Fruit fly (Drosophila melanogaster) whole organism, embryonic: ENCODE results near the gene CG12998.

Experiments used
- Antp ChIP-seq: fragments of 200-800 bp; sonication (Bioruptor generic); optimal IDR thresholded peaks from 3 replicates; lab custom pipeline; 2016; ENCODE audit warnings: missing biosample characterization, missing genetic modification characterization
- CG11085 ChIP-seq: fragments of 200-800 bp; sonication (Bioruptor generic); IDR thresholded peaks from 2 replicates; pipeline ENCODE4 v1.3.6; 2022; ENCODE audit warnings: missing biosample characterization, missing genetic modification characterization
- CG11560 ChIP-seq: fragments of 200-800 bp; sonication (Bioruptor generic); IDR thresholded peaks from 3 replicates; pipeline ENCODE4 v1.3.6; 2022; ENCODE audit warnings: missing biosample characterization, missing genetic modification characterization
- CG11696 ChIP-seq: fragments of 200-800 bp; sonication (Bioruptor generic); IDR thresholded peaks from 2 replicates; pipeline ENCODE4 v1.3.6; 2022; ENCODE audit warnings: missing biosample characterization, missing genetic modification characterization
- CG12155 ChIP-seq: fragments of 200-800 bp; sonication (Bioruptor generic); optimal IDR thresholded peaks from 3 replicates; lab custom pipeline; 2016; ENCODE audit warnings: missing biosample characterization, missing genetic modification characterization
- CG12219 ChIP-seq: fragments of 200-800 bp; sonication (Bioruptor generic); optimal IDR thresholded peaks from 3 replicates; lab custom pipeline; 2018; ENCODE audit warnings: missing biosample characterization, mild to moderate bottlenecking, missing genetic modification characterization
- CG14014 ChIP-seq: fragments of 200-800 bp; sonication (Bioruptor generic); IDR thresholded peaks from 2 replicates; pipeline ENCODE4 v1.3.6; 2022; ENCODE audit warnings: missing biosample characterization, missing genetic modification characterization
- CG14860 ChIP-seq: fragments of 200-800 bp; sonication (Bioruptor generic); IDR thresholded peaks from 3 replicates; pipeline ENCODE4 v1.3.6; 2022; ENCODE audit warnings: missing biosample characterization, missing genetic modification characterization; ENCODE audit not compliant: partially characterized antibody
- CG1647 ChIP-seq: fragments of 200-800 bp; sonication (Bioruptor generic); optimal IDR thresholded peaks from 3 replicates; lab custom pipeline; 2016; ENCODE audit warnings: missing biosample characterization, missing genetic modification characterization
- CG16863 ChIP-seq: fragments of 200-800 bp; sonication (Bioruptor generic); optimal IDR thresholded peaks from 3 replicates; lab custom pipeline; 2016; ENCODE audit warnings: missing biosample characterization, missing genetic modification characterization
- CG17328 ChIP-seq: fragments of 200-800 bp; sonication (Bioruptor generic); IDR thresholded peaks from 2 replicates; pipeline ENCODE4 v1.3.6; 2022; ENCODE audit warnings: missing biosample characterization, missing genetic modification characterization
- CG17361 ChIP-seq: fragments of 200-800 bp; sonication (Bioruptor generic); IDR thresholded peaks from 3 replicates; pipeline ENCODE4 v1.3.6; 2022; ENCODE audit warnings: missing biosample characterization, missing genetic modification characterization
- CG17802 ChIP-seq: fragments of 200-800 bp; sonication (Bioruptor generic); optimal IDR thresholded peaks from 2 replicates; lab custom pipeline; 2018; ENCODE audit warnings: missing biosample characterization, mild to moderate bottlenecking, missing genetic modification characterization, moderate library complexity
- CG17829 ChIP-seq: fragments of 200-800 bp; optimal IDR thresholded peaks from 2 replicates; lab custom pipeline; 2019; ENCODE audit warnings: missing biosample characterization, mild to moderate bottlenecking, missing genetic modification characterization, moderate library complexity
- CG17912 ChIP-seq: fragments of 200-800 bp; sonication (Bioruptor generic); optimal IDR thresholded peaks from 2 replicates; lab custom pipeline; 2018; ENCODE audit warnings: missing biosample characterization, mild to moderate bottlenecking, missing genetic modification characterization
- CG30431 ChIP-seq: fragments of 200-800 bp; sonication (Bioruptor generic); optimal IDR thresholded peaks from 2 replicates; lab custom pipeline; 2017; ENCODE audit warnings: missing biosample characterization, missing genetic modification characterization
- CG31224 ChIP-seq: fragments of 200-800 bp; sonication (Bioruptor generic); IDR thresholded peaks from 2 replicates; pipeline ENCODE4 v1.3.6; 2022; ENCODE audit warnings: missing biosample characterization, missing genetic modification characterization
- CG31441 ChIP-seq: fragments of 200-800 bp; sonication (Bioruptor generic); IDR thresholded peaks from 2 replicates; pipeline ENCODE4 v1.3.6; 2022; ENCODE audit warnings: missing biosample characterization, missing genetic modification characterization
- CG32767 ChIP-seq: fragments of 200-800 bp; sonication (Bioruptor generic); IDR thresholded peaks from 2 replicates; pipeline ENCODE4 v1.3.6; 2022; ENCODE audit warnings: missing biosample characterization, missing genetic modification characterization
- CG43689 ChIP-seq: fragments of 200-800 bp; sonication (Bioruptor generic); IDR thresholded peaks from 2 replicates; pipeline ENCODE4 v1.3.6; 2022; ENCODE audit warnings: missing biosample characterization, missing genetic modification characterization
- CG7372 ChIP-seq: fragments of 200-800 bp; sonication (Bioruptor generic); IDR thresholded peaks from 2 replicates; pipeline ENCODE4 v1.3.6; 2022; ENCODE audit warnings: missing biosample characterization, missing genetic modification characterization
- CG8281 ChIP-seq: fragments of 200-800 bp; sonication (Bioruptor generic); optimal IDR thresholded peaks from 2 replicates; lab custom pipeline; 2018; ENCODE audit warnings: missing biosample characterization, mild to moderate bottlenecking, missing genetic modification characterization, moderate library complexity
- CG8359 ChIP-seq: fragments of 200-800 bp; sonication (Bioruptor generic); optimal IDR thresholded peaks from 2 replicates; lab custom pipeline; 2017; ENCODE audit warnings: missing biosample characterization, mild to moderate bottlenecking, missing genetic modification characterization, borderline replicate concordance
- CTCF ChIP-seq: fragments of 200-800 bp; sonication (Bioruptor generic); optimal IDR thresholded peaks from 2 replicates; lab custom pipeline; 2017; ENCODE audit warnings: missing biosample characterization, mild to moderate bottlenecking, missing genetic modification characterization, moderate library complexity
- Doc3 ChIP-seq: fragments of 200-800 bp; sonication (Bioruptor generic); IDR thresholded peaks from 3 replicates; pipeline ENCODE4 v1.3.6; 2022; ENCODE audit warnings: missing biosample characterization, missing genetic modification characterization; ENCODE audit not compliant: partially characterized antibody
- HLHmδ ChIP-seq: fragments of 200-800 bp; sonication (Bioruptor generic); optimal IDR thresholded peaks from 2 replicates; lab custom pipeline; 2018; ENCODE audit warnings: missing biosample characterization, mild to moderate bottlenecking, missing genetic modification characterization, moderate library complexity
- HmgD ChIP-seq: fragments of 200-800 bp; sonication (Bioruptor generic); optimal IDR thresholded peaks from 3 replicates; lab custom pipeline; 2016; ENCODE audit warnings: missing biosample characterization, missing genetic modification characterization
- Kr ChIP-seq: fragments of 200-800 bp; sonication (Bioruptor generic); optimal IDR thresholded peaks from 2 replicates; lab custom pipeline; 2017; ENCODE audit warnings: missing biosample characterization, mild to moderate bottlenecking, missing genetic modification characterization
- MESR4 ChIP-seq: fragments of 200-800 bp; sonication (Bioruptor generic); optimal IDR thresholded peaks from 2 replicates; lab custom pipeline; 2018; ENCODE audit warnings: missing biosample characterization, mild to moderate bottlenecking, missing genetic modification characterization, moderate library complexity
- Sox102F ChIP-seq: fragments of 200-800 bp; sonication (Bioruptor generic); optimal IDR thresholded peaks from 2 replicates; lab custom pipeline; 2018; ENCODE audit warnings: missing biosample characterization, mild to moderate bottlenecking, missing genetic modification characterization, moderate library complexity
- Sry-β ChIP-seq: fragments of 200-800 bp; sonication (Bioruptor generic); optimal IDR thresholded peaks from 2 replicates; lab custom pipeline; 2018; ENCODE audit warnings: missing biosample characterization, mild to moderate bottlenecking, missing genetic modification characterization, moderate library complexity
- aop ChIP-seq: fragments of 200-800 bp; sonication (Bioruptor generic); IDR thresholded peaks from 2 replicates; pipeline ENCODE4 v1.3.6; 2022; ENCODE audit warnings: missing biosample characterization, missing genetic modification characterization
- ash1 ChIP-seq: fragments of 200-800 bp; sonication (Bioruptor generic); optimal IDR thresholded peaks from 2 replicates; lab custom pipeline; 2018; ENCODE audit warnings: missing biosample characterization, mild to moderate bottlenecking, missing genetic modification characterization
- bowl ChIP-seq: fragments of 200-800 bp; sonication (Bioruptor generic); IDR thresholded peaks from 2 replicates; pipeline ENCODE4 v1.3.6; 2022; ENCODE audit warnings: missing biosample characterization, missing genetic modification characterization
- bsh ChIP-seq, 2 experiments: fragments of 200-800 bp; sonication (Bioruptor generic); optimal IDR thresholded peaks; 2 replicates each; lab custom pipeline; 2017 to 2018; ENCODE audit warnings: mild to moderate bottlenecking in 2 of 2, missing biosample characterization in 2 of 2, missing genetic modification characterization in 2 of 2, moderate library complexity in 1 of 2
- danr ChIP-seq: fragments of 200-800 bp; sonication (Bioruptor generic); IDR thresholded peaks from 2 replicates; pipeline ENCODE4 v1.3.6; 2022; ENCODE audit warnings: missing biosample characterization, missing genetic modification characterization
- dpn ChIP-seq, 2 experiments: fragments of 200-800 bp; sonication (Bioruptor generic); optimal IDR thresholded peaks; 3 replicates each; lab custom pipeline; 2016; ENCODE audit warnings: missing biosample characterization in 2 of 2, missing genetic modification characterization in 2 of 2
- dysf ChIP-seq: fragments of 200-800 bp; sonication (Bioruptor generic); IDR thresholded peaks from 3 replicates; pipeline ENCODE4 v1.3.6; 2022; ENCODE audit warnings: missing biosample characterization, missing genetic modification characterization
- ewg ChIP-seq: fragments of 200-800 bp; sonication (Bioruptor generic); optimal IDR thresholded peaks from 3 replicates; lab custom pipeline; 2017; ENCODE audit warnings: mild to moderate bottlenecking, missing biosample characterization, missing genetic modification reagents, missing genetic modification characterization
- grn ChIP-seq: fragments of 200-800 bp; sonication (Bioruptor generic); optimal IDR thresholded peaks from 3 replicates; lab custom pipeline; 2017; ENCODE audit warnings: missing biosample characterization, missing genetic modification characterization
- ham ChIP-seq: fragments of 200-800 bp; sonication (Bioruptor generic); IDR thresholded peaks from 2 replicates; pipeline ENCODE4 v1.3.6; 2022; ENCODE audit warnings: missing biosample characterization, missing genetic modification characterization
- klu ChIP-seq: fragments of 200-800 bp; sonication (Bioruptor generic); IDR thresholded peaks from 2 replicates; pipeline ENCODE4 v1.3.6; 2022; ENCODE audit warnings: missing biosample characterization, missing genetic modification characterization
- lab ChIP-seq: fragments of 200-800 bp; sonication (Bioruptor generic); optimal IDR thresholded peaks from 3 replicates; lab custom pipeline; 2017; ENCODE audit warnings: missing biosample characterization, missing genetic modification characterization, mild to moderate bottlenecking, moderate library complexity, missing genetic modification reagents
- luna ChIP-seq: fragments of 200-800 bp; sonication (Bioruptor generic); optimal IDR thresholded peaks from 2 replicates; lab custom pipeline; 2016; ENCODE audit warnings: missing biosample characterization, missing genetic modification characterization
- pb ChIP-seq: fragments of 200-800 bp; sonication (Bioruptor generic); optimal IDR thresholded peaks from 3 replicates; lab custom pipeline; 2016; ENCODE audit warnings: missing biosample characterization, missing genetic modification characterization
- run ChIP-seq: fragments of 200-800 bp; sonication (Bioruptor generic); optimal IDR thresholded peaks from 3 replicates; lab custom pipeline; 2018; ENCODE audit warnings: missing biosample characterization, mild to moderate bottlenecking, missing genetic modification characterization
- sens-2 ChIP-seq: fragments of 200-800 bp; sonication (Bioruptor generic); IDR thresholded peaks from 2 replicates; pipeline ENCODE4 v1.3.6; 2022; ENCODE audit warnings: missing biosample characterization, missing genetic modification characterization
- shn ChIP-seq: fragments of 200-800 bp; sonication (Bioruptor generic); optimal IDR thresholded peaks from 3 replicates; lab custom pipeline; 2016; ENCODE audit warnings: missing biosample characterization, missing genetic modification characterization
- tio ChIP-seq: fragments of 200-800 bp; sonication (Bioruptor generic); optimal IDR thresholded peaks from 2 replicates; lab custom pipeline; 2017; ENCODE audit warnings: missing biosample characterization, missing genetic modification characterization, inconsistent platforms
- trh ChIP-seq: fragments of 200-800 bp; sonication (Bioruptor generic); optimal IDR thresholded peaks from 2 replicates; lab custom pipeline; 2016; ENCODE audit warnings: missing biosample characterization, missing genetic modification characterization
- zf30C ChIP-seq: fragments of 200-800 bp; sonication (Bioruptor generic); optimal IDR thresholded peaks from 3 replicates; lab custom pipeline; 2018; ENCODE audit warnings: missing biosample characterization, mild to moderate bottlenecking, missing genetic modification characterization
- zfh2 ChIP-seq: fragments of 200-800 bp; sonication (Bioruptor generic); optimal IDR thresholded peaks from 2 replicates; lab custom pipeline; 2016; ENCODE audit warnings: missing biosample characterization, missing genetic modification characterization

CG12998 gene

dm6 chrX:17176542-17176941 is 41.9 kb upstream of the CG12998 start (continued):
- TF ChIP-seq CG1647 (GFP tag; lab: Kevin White, UChicago) (no peak), tio (GFP tag; lab: Kevin White, UChicago) (peak; percentile 43), CG8359 (GFP tag; lab: Kevin White, UChicago) (no peak), CG14860 (GFP tag; lab: Robert Waterston, UW) (no peak), danr (GFP tag; lab: Robert Waterston, UW) (0 out of 2 replicates have a peak, but pooled peaks have one; percentile 6), CG8281 (tag; lab: Kevin White, UChicago) (no peak), run (tag; lab: Kevin White, UChicago) (peak; percentile 25), Sry-β (no peak), CG12219 (GFP tag; lab: Kevin White, UChicago) (peak; percentile 24), CG14014 (GFP tag; lab: Robert Waterston, UW) (peak; percentile 57), trh (GFP tag; lab: Kevin White, UChicago) (no peak), ham (GFP tag; lab: Robert Waterston, UW) (no peak), Doc3 (GFP tag; lab: Robert Waterston, UW) (no peak), CG30431 (no peak), zfh2 (GFP tag; lab: Kevin White, UChicago) (no peak), sens-2 (GFP tag; lab: Robert Waterston, UW) (no peak), pb (GFP tag; lab: Kevin White, UChicago) (peak; percentile 67), CG31224 (GFP tag; lab: Robert Waterston, UW) (0 out of 2 replicates have a peak, but pooled peaks have one; percentile 20), ewg (no peak), CG17802 (tag; lab: Kevin White, UChicago) (no peak), shn (GFP tag; lab: Kevin White, UChicago) (peak; percentile 16), luna (GFP tag; lab: Kevin White, UChicago) (no peak), HmgD (no peak), CG11696 (GFP tag; lab: Robert Waterston, UW) (0 out of 2 replicates have a peak, but pooled peaks have one; percentile 29), Antp (GFP tag; lab: Kevin White, UChicago) (peak; percentile 46), CG32767 (GFP tag; lab: Robert Waterston, UW) (no peak), CG31441 (GFP tag; lab: Robert Waterston, UW) (no peak), CG17361 (GFP tag; lab: Robert Waterston, UW) (0 out of 3 replicates have a peak, but pooled peaks have one; percentile 32), CG11085 (GFP tag; lab: Robert Waterston, UW) (no peak), CG17328 (peak; percentile 56), lab (GFP tag; lab: Kevin White, UChicago) (peak; percentile 73), CG12155 (GFP tag; lab: Kevin White, UChicago) (no peak), dpn (GFP tag; optimal IDR thresholded peaks at IDR 0.05; lab: Kevin White, UChicago) (peak; percentile 41 to 50), zf30C (GFP tag; lab: Kevin White, UChicago) (no peak), bowl (GFP tag; lab: Robert Waterston, UW) (0 out of 2 replicates have a peak, but pooled peaks have one; percentile 23), MESR4 (GFP tag; lab: Kevin White, UChicago) (no peak), CTCF (GFP tag; lab: Kevin White, UChicago) (no peak), aop (GFP tag; lab: Robert Waterston, UW) (no peak), klu (GFP tag; lab: Robert Waterston, UW) (peak; percentile 40; the same call in 1 of the 2 replicates), HLHmδ (GFP tag; lab: Kevin White, UChicago) (no peak), ash1 (GFP tag; lab: Kevin White, UChicago) (no peak), grn (GFP tag; lab: Kevin White, UChicago) (no peak), CG17829 (tag; lab: Kevin White, UChicago) (peak; percentile 17), Sox102F (GFP tag; lab: Kevin White, UChicago) (peak; percentile 66), CG7372 (GFP tag; lab: Robert Waterston, UW) (peak; percentile 51; the same call in 1 of the 2 replicates), bsh (GFP tag; optimal IDR thresholded peaks at IDR 0.05; lab: Kevin White, UChicago) (peak; percentile 29 to 31), CG43689 (GFP tag; lab: Robert Waterston, UW) (no peak), CG11560 (tag; lab: Robert Waterston, UW) (no peak), dysf (GFP tag; lab: Robert Waterston, UW) (peak; percentile 72), Kr (GFP tag; lab: Kevin White, UChicago) (no peak), CG16863 (GFP tag; lab: Kevin White, UChicago) (peak; percentile 25), CG17912 (GFP tag; lab: Kevin White, UChicago) (no peak)
